Fruit fly (Drosophila melanogaster) Kc167 (cell line): ENCODE data around the gene CG42232.

ENCODE experiments used
- Myc ChIP-seq: fragments of >200 bp; optimal IDR thresholded peaks from 2 replicates; lab custom pipeline; 2017; ENCODE audit warnings: missing external identifiers
- Sin3A ChIP-seq: fragments of >200 bp; optimal IDR thresholded peaks from 2 replicates; lab custom pipeline; 2018; ENCODE audit warnings: missing external identifiers
- h ChIP-seq: fragments of >200 bp; optimal IDR thresholded peaks from 3 replicates; lab custom pipeline; 2018; ENCODE audit warnings: missing external identifiers
- insv ChIP-seq: fragments of >200 bp; optimal IDR thresholded peaks from 3 replicates; lab custom pipeline; 2018; ENCODE audit warnings: missing external identifiers
- psq ChIP-seq: fragments of >200 bp; optimal IDR thresholded peaks from 2 replicates; lab custom pipeline; 2017; ENCODE audit warnings: missing external identifiers
- ttk ChIP-seq: sonication (Bioruptor generic); optimal IDR thresholded peaks from 2 replicates; lab custom pipeline; 2017; ENCODE audit warnings: missing external identifiers

Gene CG42232

dm6 chr3R:16431707-16432106 lies 37.8 kb downstream of the CG42232 start:
- no peak for TF ChIP-seq insv (lab: Kevin White, UChicago)
- TF ChIP-seq psq: no peak
- TF ChIP-seq Myc (lab: Kevin White, UChicago): no peak
- TF ChIP-seq ttk: no peak
- TF ChIP-seq Sin3A: no peak
- TF ChIP-seq h (lab: Kevin White, UChicago): no peak

dm6 chr3R:16430381-16430780 lies 39.1 kb downstream of the CG42232 start, which contains the start of gene CG31279:
TSS of gene CG31279 (plus strand) at chr3R:16430681.
- no peak for TF ChIP-seq psq
- no peak for TF ChIP-seq Sin3A
- no peak for TF ChIP-seq Myc (lab: Kevin White, UChicago)
- TF ChIP-seq ttk: no peak
- no peak for TF ChIP-seq h (lab: Kevin White, UChicago)
- no peak for TF ChIP-seq insv (lab: Kevin White, UChicago)

DNA sequence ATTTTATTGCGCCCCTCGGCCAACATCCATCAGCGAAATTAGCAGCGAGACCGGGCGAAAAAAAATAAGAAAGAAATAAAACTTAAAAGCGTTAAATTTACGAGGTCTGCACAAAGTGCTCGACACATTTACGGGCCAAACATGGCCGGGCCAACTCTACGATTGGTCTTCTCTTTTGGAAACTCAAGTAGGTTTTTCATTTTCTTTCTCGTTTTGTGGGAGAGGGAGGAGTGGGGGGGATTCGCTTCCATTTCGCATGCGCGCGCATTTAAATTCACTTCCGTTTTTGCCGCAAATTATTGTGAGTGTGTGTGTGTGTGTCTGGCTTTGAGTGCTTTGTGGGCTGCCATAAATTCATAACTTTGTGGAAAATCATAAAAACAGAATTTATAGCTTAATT lies 41.9 kb downstream of the CG42232 start:
- TF ChIP-seq h (lab: Kevin White, UChicago) (no peak), psq (no peak), insv (lab: Kevin White, UChicago) (no peak), Myc (lab: Kevin White, UChicago) (no peak), Sin3A (no peak), ttk (no peak)

DNA sequence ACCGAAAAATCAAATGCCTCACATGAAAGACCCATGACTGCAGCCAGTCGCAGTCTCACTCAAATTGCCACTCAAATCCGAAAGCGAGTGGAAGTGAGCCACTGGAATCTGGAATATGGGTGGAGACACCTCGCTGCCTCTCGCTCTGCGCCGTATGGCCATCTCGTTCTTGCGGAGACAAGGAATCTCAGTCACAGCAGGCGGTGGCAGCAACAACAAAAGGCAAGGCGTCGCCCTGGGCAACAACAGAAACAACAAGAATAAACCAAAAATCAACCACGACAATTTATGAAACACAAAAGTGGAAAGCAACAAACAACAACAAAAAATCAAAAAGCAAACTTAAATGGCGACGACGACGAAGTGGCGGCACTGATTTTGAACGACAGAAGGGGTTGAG lies 46.1 kb downstream of the CG42232 start:
- no peak for TF ChIP-seq Myc (lab: Kevin White, UChicago)
- TF ChIP-seq insv (lab: Kevin White, UChicago): no peak
- no peak for TF ChIP-seq ttk
- TF ChIP-seq psq: no peak
- no peak for TF ChIP-seq h (lab: Kevin White, UChicago)
- TF ChIP-seq Sin3A: no peak

DNA sequence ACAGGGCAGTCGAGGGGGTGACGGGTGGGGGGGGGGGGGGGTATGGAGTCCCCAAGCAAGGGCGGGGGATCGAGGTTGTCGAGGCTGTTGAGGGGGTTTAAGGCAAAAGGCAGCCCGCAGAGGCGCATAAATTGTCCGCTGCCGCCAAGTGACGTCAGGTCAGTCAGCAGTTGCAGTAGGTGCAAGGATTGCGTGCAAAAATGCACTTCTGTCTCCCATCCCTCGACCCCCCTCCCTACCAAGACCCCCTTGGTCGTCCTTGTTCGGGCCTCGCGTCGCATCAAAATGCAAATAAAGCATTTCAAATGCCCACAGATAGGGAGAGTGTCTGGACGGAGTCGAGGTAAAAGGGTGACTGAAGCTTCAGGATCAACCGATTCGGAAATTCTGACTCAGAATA lies 53.0 kb downstream of the CG42232 start:
- TF ChIP-seq psq (no peak), ttk (no peak), Myc (lab: Kevin White, UChicago) (no peak)

DNA sequence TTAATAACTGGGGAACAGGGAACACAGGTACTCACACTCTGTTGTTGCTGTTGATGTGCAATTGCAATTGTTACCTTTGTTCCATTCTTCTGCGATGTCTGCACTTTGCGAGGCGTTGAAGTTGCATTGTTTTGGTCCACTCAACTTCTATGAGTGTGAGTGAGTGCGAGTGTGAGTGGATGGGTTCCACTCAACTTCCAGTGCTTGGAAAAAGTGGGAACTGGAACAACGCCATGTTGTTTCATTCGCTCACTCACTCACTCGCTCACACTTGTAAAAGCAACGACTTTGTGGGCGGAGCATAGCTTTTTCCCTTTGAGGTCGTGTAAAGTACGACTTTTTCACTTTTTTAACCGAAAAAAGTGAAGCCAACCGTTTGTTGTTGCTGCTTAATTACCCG lies 55.7 kb downstream of the CG42232 start:
- TF ChIP-seq psq (no peak), Myc (lab: Kevin White, UChicago) (no peak), insv (lab: Kevin White, UChicago) (no peak), h (lab: Kevin White, UChicago) (no peak), ttk (no peak), Sin3A (no peak)

DNA sequence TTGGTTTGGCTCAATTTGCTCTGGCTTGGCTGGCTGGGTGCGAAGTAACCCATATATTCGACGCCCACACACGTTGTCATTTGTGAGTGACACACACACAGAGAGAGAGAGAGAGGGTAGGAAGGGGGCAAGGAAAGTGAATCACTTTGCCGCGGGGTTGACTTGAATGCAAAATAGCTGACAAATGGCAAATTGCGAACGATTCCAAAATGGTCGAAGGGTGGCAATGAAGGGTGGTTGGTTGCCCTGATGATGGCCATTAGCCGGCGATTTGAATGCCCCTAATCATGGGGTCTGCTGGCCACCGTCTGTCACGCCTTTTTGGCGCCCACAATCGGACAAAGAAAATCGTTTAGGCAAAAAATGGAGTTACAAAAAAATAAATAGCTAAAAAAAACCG lies 58.8 kb downstream of the CG42232 start:
- no peak for TF ChIP-seq insv (lab: Kevin White, UChicago)
- no peak for TF ChIP-seq Myc (lab: Kevin White, UChicago)
- TF ChIP-seq h (lab: Kevin White, UChicago): no peak
- no peak for TF ChIP-seq psq
- no peak for TF ChIP-seq ttk
- no peak for TF ChIP-seq Sin3A

DNA sequence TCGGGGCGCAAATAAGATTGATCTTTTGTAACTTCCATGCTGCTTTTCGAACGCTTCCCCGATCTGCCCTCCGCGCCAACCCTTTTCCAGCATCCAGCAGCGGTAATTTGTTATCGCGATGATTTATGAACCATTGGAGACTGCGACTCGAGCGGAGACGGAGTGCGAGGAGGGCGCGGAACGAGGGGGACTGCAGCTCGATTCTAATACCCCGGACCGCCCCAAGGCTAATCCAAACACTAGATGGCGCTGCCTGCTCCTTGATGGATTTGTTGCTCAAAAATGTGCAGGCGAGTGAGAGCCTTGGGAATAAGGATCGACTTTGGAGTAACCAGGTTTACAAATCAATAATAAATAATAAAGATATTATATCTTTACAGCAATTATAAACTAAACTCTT lies 61.0 kb downstream of the CG42232 start:
- TF ChIP-seq Myc (lab: Kevin White, UChicago) (no peak), ttk (no peak), insv (lab: Kevin White, UChicago) (no peak), Sin3A (no peak), h (lab: Kevin White, UChicago) (no peak), psq (no peak)
